Fruit fly (Drosophila melanogaster) whole organism, embryonic: ENCODE results near the gene Sgp.

ENCODE experiments used
- Antp ChIP-seq: fragments of 200-800 bp; sonication (Bioruptor generic); optimal IDR thresholded peaks from 3 replicates; lab custom pipeline; 2016; ENCODE audit warnings: missing biosample characterization, missing genetic modification characterization
- Blimp-1 ChIP-seq: fragments of 200-800 bp; sonication (Bioruptor generic); optimal IDR thresholded peaks from 3 replicates; lab custom pipeline; 2018; ENCODE audit warnings: missing biosample characterization, missing genetic modification characterization, mild to moderate bottlenecking, moderate library complexity, missing genetic modification reagents
- CG10366 ChIP-seq: fragments of 200-800 bp; sonication (Bioruptor generic); IDR thresholded peaks from 2 replicates; pipeline ENCODE4 v1.3.6; 2022; ENCODE audit warnings: missing biosample characterization, missing genetic modification characterization
- CG10959 ChIP-seq: fragments of 200-800 bp; sonication (Bioruptor generic); IDR thresholded peaks from 2 replicates; pipeline ENCODE4 v1.3.6; 2022; ENCODE audit warnings: missing biosample characterization, missing genetic modification characterization
- CG12299 ChIP-seq: fragments of 200-800 bp; sonication (Bioruptor generic); optimal IDR thresholded peaks from 2 replicates; lab custom pipeline; 2018; ENCODE audit warnings: missing biosample characterization, mild to moderate bottlenecking, missing genetic modification characterization
- CG12659 ChIP-seq: fragments of 200-800 bp; sonication (Bioruptor generic); optimal IDR thresholded peaks from 3 replicates; lab custom pipeline; 2017; ENCODE audit warnings: mild to moderate bottlenecking, missing biosample characterization, missing genetic modification reagents, missing genetic modification characterization
- CG13624 ChIP-seq: fragments of 200-800 bp; sonication (Bioruptor generic); optimal IDR thresholded peaks from 2 replicates; lab custom pipeline; 2016; ENCODE audit warnings: missing biosample characterization, missing genetic modification characterization
- CG13775 ChIP-seq: fragments of 200-800 bp; sonication (Bioruptor generic); optimal IDR thresholded peaks from 3 replicates; lab custom pipeline; 2017; ENCODE audit warnings: missing biosample characterization, mild to moderate bottlenecking, missing genetic modification characterization
- CG15269 ChIP-seq: fragments of 200-800 bp; sonication (Bioruptor generic); optimal IDR thresholded peaks from 2 replicates; lab custom pipeline; 2018; ENCODE audit warnings: missing biosample characterization, mild to moderate bottlenecking, missing genetic modification characterization, moderate library complexity
- CG30403 ChIP-seq: fragments of 200-800 bp; sonication (Bioruptor generic); optimal IDR thresholded peaks from 3 replicates; lab custom pipeline; 2016; ENCODE audit warnings: missing biosample characterization, missing genetic modification characterization
- CG32767 ChIP-seq: fragments of 200-800 bp; sonication (Bioruptor generic); IDR thresholded peaks from 2 replicates; pipeline ENCODE4 v1.3.6; 2022; ENCODE audit warnings: missing biosample characterization, missing genetic modification characterization
- CG33557 ChIP-seq: fragments of 200-800 bp; sonication (Bioruptor generic); optimal IDR thresholded peaks from 2 replicates; lab custom pipeline; 2019; ENCODE audit warnings: missing biosample characterization, mild to moderate bottlenecking, missing genetic modification characterization, moderate library complexity
- CG3407 ChIP-seq: fragments of 200-800 bp; sonication (Bioruptor generic); optimal IDR thresholded peaks from 2 replicates; lab custom pipeline; 2018; ENCODE audit warnings: missing biosample characterization, mild to moderate bottlenecking, missing genetic modification characterization
- CG4404 ChIP-seq: fragments of 200-800 bp; sonication (Bioruptor generic); IDR thresholded peaks from 2 replicates; pipeline ENCODE4 v1.3.6; 2022; ENCODE audit warnings: missing biosample characterization, missing genetic modification characterization
- CG6272 ChIP-seq: fragments of 200-800 bp; sonication (Bioruptor generic); IDR thresholded peaks from 2 replicates; pipeline ENCODE4 v1.3.6; 2022; ENCODE audit warnings: missing biosample characterization, missing genetic modification characterization
- CG7372 ChIP-seq: fragments of 200-800 bp; sonication (Bioruptor generic); IDR thresholded peaks from 2 replicates; pipeline ENCODE4 v1.3.6; 2022; ENCODE audit warnings: missing biosample characterization, missing genetic modification characterization
- CG7556 ChIP-seq: fragments of 200-800 bp; sonication (Bioruptor generic); optimal IDR thresholded peaks from 2 replicates; lab custom pipeline; 2017; ENCODE audit warnings: missing biosample characterization, mild to moderate bottlenecking, missing genetic modification characterization
- CG7839 ChIP-seq: fragments of 200-800 bp; sonication (Bioruptor generic); optimal IDR thresholded peaks from 3 replicates; lab custom pipeline; 2018; ENCODE audit warnings: missing biosample characterization, mild to moderate bottlenecking, missing genetic modification characterization, moderate library complexity
- CG7928 ChIP-seq: fragments of 200-800 bp; sonication (Bioruptor generic); optimal IDR thresholded peaks from 2 replicates; lab custom pipeline; 2017; ENCODE audit warnings: missing biosample characterization, mild to moderate bottlenecking, missing genetic modification characterization
- Dfd ChIP-seq, 2 experiments: fragments of >200 bp; optimal IDR thresholded peaks; 2 replicates each; lab custom pipeline; 2017; ENCODE audit warnings: missing biosample characterization in 2 of 2, missing genetic modification characterization in 2 of 2
- Doc2 ChIP-seq: fragments of 200-800 bp; sonication (Bioruptor generic); IDR thresholded peaks from 2 replicates; pipeline ENCODE4 v1.3.6; 2022; ENCODE audit warnings: missing biosample characterization, missing genetic modification characterization
- Lim3 ChIP-seq: fragments of 200-800 bp; sonication (Bioruptor generic); IDR thresholded peaks from 2 replicates; pipeline ENCODE4 v1.3.6; 2022; ENCODE audit warnings: missing biosample characterization, missing genetic modification characterization
- Optix ChIP-seq: fragments of 200-800 bp; sonication (Bioruptor generic); IDR thresholded peaks from 3 replicates; pipeline ENCODE4 v1.3.6; 2022; ENCODE audit warnings: missing biosample characterization, missing genetic modification characterization
- Sry-β ChIP-seq: fragments of 200-800 bp; sonication (Bioruptor generic); optimal IDR thresholded peaks from 2 replicates; lab custom pipeline; 2018; ENCODE audit warnings: missing biosample characterization, mild to moderate bottlenecking, missing genetic modification characterization, moderate library complexity
- TFAM ChIP-seq: fragments of 200-800 bp; sonication (Bioruptor generic); optimal IDR thresholded peaks from 2 replicates; lab custom pipeline; 2017; ENCODE audit warnings: missing biosample characterization, missing genetic modification characterization, inconsistent platforms
- al ChIP-seq: fragments of 200-800 bp; sonication (Bioruptor generic); IDR thresholded peaks from 2 replicates; pipeline ENCODE4 v1.3.6; 2022; ENCODE audit warnings: missing biosample characterization, missing genetic modification characterization
- ase ChIP-seq: fragments of 200-800 bp; sonication (Bioruptor generic); IDR thresholded peaks from 3 replicates; pipeline ENCODE4 v1.3.6; 2022; ENCODE audit warnings: missing biosample characterization, missing genetic modification characterization
- bowl ChIP-seq: fragments of 200-800 bp; sonication (Bioruptor generic); IDR thresholded peaks from 2 replicates; pipeline ENCODE4 v1.3.6; 2022; ENCODE audit warnings: missing biosample characterization, missing genetic modification characterization
- cato ChIP-seq: fragments of 200-800 bp; sonication (Bioruptor generic); optimal IDR thresholded peaks from 2 replicates; lab custom pipeline; 2016; ENCODE audit warnings: missing biosample characterization, missing genetic modification characterization, borderline replicate concordance
- crc ChIP-seq: fragments of 200-800 bp; sonication (Bioruptor generic); optimal IDR thresholded peaks from 2 replicates; lab custom pipeline; 2016; ENCODE audit warnings: missing biosample characterization, missing genetic modification characterization
- disco-r ChIP-seq: fragments of 200-800 bp; sonication (Bioruptor generic); optimal IDR thresholded peaks from 2 replicates; lab custom pipeline; 2016; ENCODE audit warnings: missing biosample characterization, missing genetic modification characterization
- esg ChIP-seq: fragments of 200-800 bp; sonication (Bioruptor generic); conservative IDR thresholded peaks from 2 replicates; pipeline ENCODE4 v1.3.6; 2022; ENCODE audit warnings: missing biosample characterization, missing genetic modification characterization
- gcm ChIP-seq: fragments of 200-800 bp; sonication (Bioruptor generic); optimal IDR thresholded peaks from 2 replicates; lab custom pipeline; 2019; ENCODE audit warnings: missing biosample characterization, mild to moderate bottlenecking, missing genetic modification characterization, moderate library complexity
- gfzf ChIP-seq: fragments of 200-800 bp; sonication (Bioruptor generic); optimal IDR thresholded peaks from 2 replicates; lab custom pipeline; 2016; ENCODE audit warnings: missing biosample characterization, mild to moderate bottlenecking, missing genetic modification characterization, moderate library complexity
- knrl ChIP-seq: fragments of 200-800 bp; sonication (Bioruptor generic); IDR thresholded peaks from 3 replicates; pipeline ENCODE4 v1.3.6; 2022; ENCODE audit warnings: missing biosample characterization, missing genetic modification characterization; ENCODE audit not compliant: partially characterized antibody
- lbe ChIP-seq: fragments of 200-800 bp; sonication (Bioruptor generic); optimal IDR thresholded peaks from 2 replicates; lab custom pipeline; 2016; ENCODE audit warnings: missing biosample characterization, mild to moderate bottlenecking, missing genetic modification characterization
- lilli ChIP-seq: fragments of 200-800 bp; sonication (Bioruptor generic); optimal IDR thresholded peaks from 3 replicates; lab custom pipeline; 2016; ENCODE audit warnings: missing biosample characterization, missing genetic modification characterization
- lmd ChIP-seq: fragments of 200-800 bp; sonication (Bioruptor generic); IDR thresholded peaks from 2 replicates; pipeline ENCODE4 v1.3.6; 2022; ENCODE audit warnings: missing biosample characterization, missing genetic modification characterization
- lov ChIP-seq, 2 experiments: fragments of 200-800 bp in 1 of 2; fragments of >200 bp in 1 of 2; sonication (Bioruptor generic) in 1 of 2; IDR thresholded peaks in 1 of 2; optimal IDR thresholded peaks in 1 of 2; 2 replicates in 1 of 2; 3 replicates in 1 of 2; pipeline versions ENCODE4 v1.3.6 to Lab custom; 2017 to 2022; ENCODE audit warnings: missing biosample characterization in 1 of 2, missing genetic modification characterization in 1 of 2
- nau ChIP-seq: fragments of 200-800 bp; sonication (Bioruptor generic); optimal IDR thresholded peaks from 3 replicates; lab custom pipeline; 2017; ENCODE audit warnings: missing biosample characterization, mild to moderate bottlenecking, missing genetic modification characterization, missing genetic modification reagents
- nom ChIP-seq: fragments of 200-800 bp; sonication (Bioruptor generic); optimal IDR thresholded peaks from 2 replicates; lab custom pipeline; 2017; ENCODE audit warnings: missing biosample characterization, missing genetic modification characterization, mild to moderate bottlenecking, moderate library complexity, missing genetic modification reagents
- oc ChIP-seq: fragments of 200-800 bp; sonication (Bioruptor generic); optimal IDR thresholded peaks from 2 replicates; lab custom pipeline; 2018; ENCODE audit warnings: missing biosample characterization, mild to moderate bottlenecking, missing genetic modification characterization, moderate library complexity
- pan ChIP-seq, 4 experiments: fragments of >200 bp in 3 of 4; fragments of 200-800 bp in 1 of 4; sonication (Bioruptor generic) in 1 of 4; optimal IDR thresholded peaks in 3 of 4; IDR thresholded peaks in 1 of 4; 2 replicates each; pipeline versions ENCODE4 v1.3.6 to Lab custom; 2017 to 2022; ENCODE audit warnings: missing biosample characterization in 2 of 4, missing genetic modification characterization in 2 of 4, mixed read lengths in 1 of 4
- pho ChIP-seq: fragments of 200-800 bp; sonication (Bioruptor generic); optimal IDR thresholded peaks from 2 replicates; lab custom pipeline; 2016; ENCODE audit warnings: missing biosample characterization, missing genetic modification characterization
- psq ChIP-seq: fragments of 200-800 bp; sonication (Bioruptor generic); optimal IDR thresholded peaks from 2 replicates; lab custom pipeline; 2017; ENCODE audit warnings: missing biosample characterization, missing genetic modification characterization
- sd ChIP-seq: fragments of 200-800 bp; sonication (Bioruptor generic); optimal IDR thresholded peaks from 3 replicates; lab custom pipeline; 2018; ENCODE audit warnings: missing biosample characterization, mild to moderate bottlenecking, missing genetic modification characterization, moderate library complexity
- sim ChIP-seq: fragments of 200-800 bp; sonication (Bioruptor generic); IDR thresholded peaks from 2 replicates; pipeline ENCODE4 v1.3.6; 2022; ENCODE audit warnings: missing biosample characterization, missing genetic modification characterization
- stc ChIP-seq: fragments of 200-800 bp; sonication (Bioruptor generic); IDR thresholded peaks from 2 replicates; pipeline ENCODE4 v1.3.6; 2022; ENCODE audit warnings: missing biosample characterization, missing genetic modification characterization
- tll ChIP-seq, 2 experiments: fragments of 200-800 bp in 1 of 2; fragments of >200 bp in 1 of 2; sonication (Bioruptor generic) in 1 of 2; optimal IDR thresholded peaks; 2 replicates each; lab custom pipeline; 2017 to 2019; ENCODE audit warnings: missing biosample characterization in 2 of 2, missing genetic modification characterization in 2 of 2, mild to moderate bottlenecking in 1 of 2, moderate library complexity in 1 of 2
- tna ChIP-seq: fragments of 200-800 bp; sonication (Bioruptor generic); IDR thresholded peaks from 2 replicates; pipeline ENCODE4 v1.3.6; 2022; ENCODE audit warnings: missing biosample characterization, missing genetic modification characterization; ENCODE audit not compliant: partially characterized antibody

The Sgp gene

DNA sequence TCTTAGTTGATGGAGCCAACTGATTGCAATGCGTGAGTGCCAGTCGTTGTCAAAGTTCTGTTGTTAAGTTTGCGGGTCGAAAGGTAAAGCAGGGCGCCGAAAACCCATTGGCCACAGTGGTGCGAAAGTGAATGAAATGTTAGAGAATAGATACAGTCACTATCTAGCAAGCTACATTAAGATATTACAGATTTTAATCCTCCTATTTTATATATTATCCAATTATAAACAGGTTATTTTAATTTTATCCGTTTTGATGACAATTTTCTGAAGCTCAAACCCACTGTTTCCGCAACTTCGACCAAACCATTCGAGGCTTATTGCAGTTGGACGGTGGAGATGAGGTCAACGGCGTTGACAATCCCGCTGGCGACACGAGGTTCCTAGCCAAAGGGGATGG is 33.0 kb downstream of the Sgp start (continued):
- TF ChIP-seq cato (GFP tag; lab: Kevin White, UChicago) (no peak), gfzf (GFP tag; lab: Kevin White, UChicago) (no peak), pho (GFP tag; lab: Kevin White, UChicago) (no peak), knrl (GFP tag; lab: Robert Waterston, UW) (no peak), Doc2 (GFP tag; lab: Robert Waterston, UW) (no peak), CG10959 (GFP tag; lab: Robert Waterston, UW) (no peak), CG7556 (GFP tag; lab: Kevin White, UChicago) (no peak), CG7372 (GFP tag; lab: Robert Waterston, UW) (peak; percentile 25; the same call in 1 of the 2 replicates), lilli (no peak), tna (GFP tag; lab: Robert Waterston, UW) (no peak), oc (tag; lab: Kevin White, UChicago) (no peak), lov (optimal IDR thresholded peaks at IDR 0.05; lab: Kevin White, UChicago) (no peak), lov (GFP tag; IDR thresholded peaks at IDR 0.05; lab: Robert Waterston, UW) (no peak), Dfd (GFP tag; optimal IDR thresholded peaks at IDR 0.05; lab: Kevin White, UChicago) (no peak), CG7928 (no peak), TFAM (GFP tag; lab: Kevin White, UChicago) (no peak), esg (GFP tag; lab: Robert Waterston, UW) (no peak; the same call in 1 of the 2 replicates), CG10366 (GFP tag; lab: Robert Waterston, UW) (peak; percentile 24; the same call in 1 of the 2 replicates), ase (GFP tag; lab: Robert Waterston, UW) (no peak), CG12299 (tag; lab: Kevin White, UChicago) (no peak), sim (GFP tag; lab: Robert Waterston, UW) (no peak), CG6272 (GFP tag; lab: Robert Waterston, UW) (no peak; the same call in 1 of the 2 replicates), CG15269 (tag; lab: Kevin White, UChicago) (no peak), CG13775 (GFP tag; lab: Kevin White, UChicago) (no peak), crc (no peak), disco-r (no peak), sd (tag; lab: Kevin White, UChicago) (no peak), gcm (GFP tag; lab: Kevin White, UChicago) (no peak), CG12659 (GFP tag; lab: Kevin White, UChicago) (no peak), pan (optimal IDR thresholded peaks at IDR 0.05; lab: Kevin White, UChicago) (no peak), pan (GFP tag; optimal IDR thresholded peaks at IDR 0.05 in 1 of 2, IDR thresholded peaks at IDR 0.05 in 1 of 2) (peak in 1 of 2 experiments; percentile 39), Lim3 (GFP tag; lab: Robert Waterston, UW) (no peak), Antp (GFP tag; lab: Kevin White, UChicago) (no peak), nau (GFP tag; lab: Kevin White, UChicago) (peak; percentile 13), psq (GFP tag; lab: Kevin White, UChicago) (no peak), CG7839 (tag; lab: Kevin White, UChicago) (peak; percentile 61), stc (GFP tag; lab: Robert Waterston, UW) (peak; percentile 57), CG30403 (peak; percentile 14), Blimp-1 (peak; percentile 65), CG13624 (GFP tag; lab: Kevin White, UChicago) (no peak), CG3407 (peak; percentile 36), al (GFP tag; lab: Robert Waterston, UW) (no peak), Sry-β (no peak), lbe (GFP tag; lab: Kevin White, UChicago) (no peak), bowl (GFP tag; lab: Robert Waterston, UW) (no peak), lmd (GFP tag; lab: Robert Waterston, UW) (no peak; the same call in 1 of the 2 replicates), CG4404 (no peak), CG33557 (no peak), nom (GFP tag; lab: Kevin White, UChicago) (no peak), tll (GFP tag; optimal IDR thresholded peaks at IDR 0.05; lab: Kevin White, UChicago) (no peak), CG32767 (no peak), Optix (GFP tag; lab: Robert Waterston, UW) (no peak)
